Fruit fly (Drosophila melanogaster): ENCODE results near the gene CG14834.

CG14834 gene

DNA sequence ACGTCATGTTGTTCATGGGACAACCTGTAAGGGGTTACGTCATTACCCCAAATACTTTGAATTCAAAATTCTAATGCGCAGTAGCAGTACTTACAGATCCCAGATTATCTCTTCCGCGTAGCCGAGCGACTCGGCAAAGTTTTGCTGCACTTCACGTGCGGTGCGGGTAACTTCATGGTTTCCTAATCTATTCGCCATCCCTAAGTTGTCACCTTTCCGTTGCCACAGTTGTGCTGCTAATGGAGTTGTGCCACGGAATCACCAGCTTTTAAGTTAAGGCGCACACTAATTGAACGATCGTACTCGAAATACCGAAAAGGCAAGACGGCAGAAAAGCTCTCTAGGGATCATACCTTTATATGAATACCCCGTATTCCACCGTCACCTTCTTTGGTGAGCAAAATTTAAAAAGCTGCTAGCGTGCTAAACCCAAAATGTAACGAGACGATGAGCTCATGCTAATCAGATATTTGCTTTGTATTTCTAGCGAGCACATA lies 13.0 kb upstream of the CG14834 start, which contains the start of gene pst (continued):
- TF ChIP-seq fu2 (GFP tag; optimal IDR thresholded peaks at IDR 0.05): no peak
- TF ChIP-seq Sox100B (GFP tag; optimal IDR thresholded peaks at IDR 0.05): no peak
- no peak for TF ChIP-seq chif (GFP tag; optimal IDR thresholded peaks at IDR 0.05)
- TF ChIP-seq cato (GFP tag; optimal IDR thresholded peaks at IDR 0.05; ENCODE audit: borderline replicate concordance): no peak
- TF ChIP-seq sd (tag; optimal IDR thresholded peaks at IDR 0.05): peak; percentile 44
- no peak for TF ChIP-seq lbe (GFP tag; optimal IDR thresholded peaks at IDR 0.05)
- no peak for TF ChIP-seq inv (GFP tag; IDR thresholded peaks at IDR 0.05; ENCODE audit: partially characterized antibody)
- no peak for TF ChIP-seq Bteb2 (GFP tag; optimal IDR thresholded peaks at IDR 0.05)
- peak; percentile 69 for TF ChIP-seq bbx (GFP tag; IDR thresholded peaks at IDR 0.05; ENCODE audit: partially characterized antibody)
- TF ChIP-seq Ets97D (GFP tag; optimal IDR thresholded peaks at IDR 0.05): peak; percentile 53
- no peak for TF ChIP-seq CG13424 (tag; optimal IDR thresholded peaks at IDR 0.05)
- TF ChIP-seq CG17361 (GFP tag; IDR thresholded peaks at IDR 0.05): no peak
- no peak for TF ChIP-seq YL-1 (GFP tag; optimal IDR thresholded peaks at IDR 0.05)
- no peak for TF ChIP-seq CG13775 (GFP tag; optimal IDR thresholded peaks at IDR 0.05)
- TF ChIP-seq nerfin-2 (GFP tag; IDR thresholded peaks at IDR 0.05; ENCODE audit: partially characterized antibody): no peak
- TF ChIP-seq hb (GFP tag; IDR thresholded peaks at IDR 0.05; ENCODE audit: partially characterized antibody): no peak
- no peak for TF ChIP-seq ap (GFP tag; IDR thresholded peaks at IDR 0.05)
- no peak; the same call in 1 of the 2 replicates for TF ChIP-seq Drgx (GFP tag; IDR thresholded peaks at IDR 0.05)
- peak; percentile 11; the same call in 1 of the 2 replicates for TF ChIP-seq ranshi (GFP tag; IDR thresholded peaks at IDR 0.05)
- TF ChIP-seq HLH54F (GFP tag; optimal IDR thresholded peaks at IDR 0.05): peak; percentile 29
- TF ChIP-seq Dref (GFP tag; IDR thresholded peaks at IDR 0.05): no peak
- no peak for TF ChIP-seq trh (GFP tag; optimal IDR thresholded peaks at IDR 0.05)
- no peak for TF ChIP-seq tgo (GFP tag; IDR thresholded peaks at IDR 0.05)
- no peak for TF ChIP-seq CG18011 (GFP tag; optimal IDR thresholded peaks at IDR 0.05)
- peak; percentile 52 for TF ChIP-seq CG12071 (GFP tag; optimal IDR thresholded peaks at IDR 0.05)
- no peak for TF ChIP-seq CG3407 (GFP tag; optimal IDR thresholded peaks at IDR 0.05)
- TF ChIP-seq fd102C (GFP tag; optimal IDR thresholded peaks at IDR 0.05): no peak
- TF ChIP-seq pros (GFP tag; optimal IDR thresholded peaks at IDR 0.05): no peak
- TF ChIP-seq sens-2 (GFP tag; IDR thresholded peaks at IDR 0.05): peak; percentile 6; the same call in 1 of the 2 replicates
- TF ChIP-seq CG4617 (GFP tag; optimal IDR thresholded peaks at IDR 0.05; ENCODE audit: borderline replicate concordance): no peak
- 0 out of 3 replicates have a peak, but pooled peaks have one; percentile 44 for TF ChIP-seq H15 (GFP tag; IDR thresholded peaks at IDR 0.05)
- TF ChIP-seq hth (optimal IDR thresholded peaks at IDR 0.05): no peak
- TF ChIP-seq Side (GFP tag; optimal IDR thresholded peaks at IDR 0.05): no peak
- no peak for TF ChIP-seq bsh (GFP tag; optimal IDR thresholded peaks at IDR 0.05)
- TF ChIP-seq Dek (tag; optimal IDR thresholded peaks at IDR 0.05): peak; percentile 35
- no peak for TF ChIP-seq CG15696 (tag; optimal IDR thresholded peaks at IDR 0.05)
- TF ChIP-seq Max (GFP tag; optimal IDR thresholded peaks at IDR 0.05): no peak
- no peak for TF ChIP-seq ac (GFP tag; optimal IDR thresholded peaks at IDR 0.05)
- TF ChIP-seq CG18764 (GFP tag; optimal IDR thresholded peaks at IDR 0.05): no peak
- no peak for TF ChIP-seq CG8388 (GFP tag; optimal IDR thresholded peaks at IDR 0.05)
- TF ChIP-seq Awh (GFP tag; IDR thresholded peaks at IDR 0.05): 0 out of 2 replicates have a peak, but pooled peaks have one; percentile 8
- no peak for TF ChIP-seq GATAe (GFP tag; conservative IDR thresholded peaks at IDR 0.05)
- TF ChIP-seq CG3726 (GFP tag; IDR thresholded peaks at IDR 0.05): no peak
- no peak for TF ChIP-seq CG18476 (GFP tag; optimal IDR thresholded peaks at IDR 0.05)
- TF ChIP-seq dimm (GFP tag; IDR thresholded peaks at IDR 0.05): no peak
- no peak for TF ChIP-seq Rx (GFP tag; IDR thresholded peaks at IDR 0.05)
- TF ChIP-seq CG34224 (GFP tag; IDR thresholded peaks at IDR 0.05; ENCODE audit: partially characterized antibody): no peak
- TF ChIP-seq Sox102F (GFP tag; optimal IDR thresholded peaks at IDR 0.05): no peak
- TF ChIP-seq p53 (GFP tag; optimal IDR thresholded peaks at IDR 0.05): no peak
- no peak for TF ChIP-seq ftz-f1 (GFP tag; optimal IDR thresholded peaks at IDR 0.05)
